Fruit fly (Drosophila melanogaster) whole organism, embryonic: ENCODE measurements around the gene CAH6.

Experiments used
- ATbp ChIP-seq: fragments of 200-800 bp; sonication (Bioruptor generic); optimal IDR thresholded peaks from 2 replicates; lab custom pipeline; 2017; ENCODE audit warnings: missing biosample characterization, mild to moderate bottlenecking, missing genetic modification characterization, missing genetic modification reagents
- CG10462 ChIP-seq: fragments of 200-800 bp; sonication (Bioruptor generic); optimal IDR thresholded peaks from 2 replicates; lab custom pipeline; 2016; ENCODE audit warnings: missing biosample characterization, missing genetic modification characterization
- CG10654 ChIP-seq: fragments of 200-800 bp; sonication (Bioruptor generic); optimal IDR thresholded peaks from 2 replicates; lab custom pipeline; 2016; ENCODE audit warnings: missing biosample characterization, missing genetic modification characterization
- CG11504 ChIP-seq: fragments of 200-800 bp; sonication (Bioruptor generic); optimal IDR thresholded peaks from 3 replicates; lab custom pipeline; 2019; ENCODE audit warnings: missing biosample characterization, mild to moderate bottlenecking, missing genetic modification characterization, moderate library complexity
- CG13287 ChIP-seq: fragments of 200-800 bp; sonication (Bioruptor generic); IDR thresholded peaks from 2 replicates; pipeline ENCODE4 v1.3.6; 2022; ENCODE audit warnings: missing biosample characterization, missing genetic modification characterization; ENCODE audit not compliant: partially characterized antibody
- CG13296 ChIP-seq: fragments of 200-800 bp; sonication (Bioruptor generic); optimal IDR thresholded peaks from 3 replicates; lab custom pipeline; 2018; ENCODE audit warnings: missing biosample characterization, mild to moderate bottlenecking, missing genetic modification characterization
- CG14441 ChIP-seq: fragments of 200-800 bp; sonication (Bioruptor generic); IDR thresholded peaks from 2 replicates; pipeline ENCODE4 v1.3.6; 2022; ENCODE audit warnings: missing biosample characterization, missing genetic modification characterization
- CG14965 ChIP-seq: fragments of 200-800 bp; sonication (Bioruptor generic); optimal IDR thresholded peaks from 2 replicates; lab custom pipeline; 2016; ENCODE audit warnings: missing biosample characterization, missing genetic modification characterization, borderline replicate concordance
- CG15514 ChIP-seq: fragments of 200-800 bp; sonication (Bioruptor generic); optimal IDR thresholded peaks from 3 replicates; lab custom pipeline; 2017; ENCODE audit warnings: missing biosample characterization, missing genetic modification characterization, mild to moderate bottlenecking, moderate library complexity, missing genetic modification reagents
- CG17612 ChIP-seq: fragments of 200-800 bp; sonication (Bioruptor generic); IDR thresholded peaks from 2 replicates; pipeline ENCODE4 v1.3.6; 2022; ENCODE audit warnings: missing biosample characterization, missing genetic modification characterization
- CG18011 ChIP-seq: fragments of 200-800 bp; sonication (Bioruptor generic); optimal IDR thresholded peaks from 2 replicates; lab custom pipeline; 2017; ENCODE audit warnings: missing biosample characterization, missing genetic modification characterization, mild to moderate bottlenecking, moderate library complexity, missing genotype
- CG18476 ChIP-seq: fragments of 200-800 bp; sonication (Bioruptor generic); optimal IDR thresholded peaks from 2 replicates; lab custom pipeline; 2016; ENCODE audit warnings: missing biosample characterization, mild to moderate bottlenecking, missing genetic modification characterization
- CG18599 ChIP-seq: fragments of 200-800 bp; sonication (Bioruptor generic); optimal IDR thresholded peaks from 3 replicates; lab custom pipeline; 2017; ENCODE audit warnings: missing biosample characterization, missing genetic modification characterization, mild to moderate bottlenecking, moderate library complexity, missing genetic modification reagents
- CG5180 ChIP-seq: fragments of 200-800 bp; sonication (Bioruptor generic); optimal IDR thresholded peaks from 3 replicates; lab custom pipeline; 2017; ENCODE audit warnings: missing biosample characterization, missing genetic modification characterization, mild to moderate bottlenecking, moderate library complexity, missing genetic modification reagents
- CG6813 ChIP-seq: fragments of 200-800 bp; sonication (Bioruptor generic); optimal IDR thresholded peaks from 2 replicates; lab custom pipeline; 2017; ENCODE audit warnings: missing biosample characterization, missing genetic modification characterization, mild to moderate bottlenecking, moderate library complexity, missing genetic modification reagents
- CG7556 ChIP-seq: fragments of 200-800 bp; sonication (Bioruptor generic); optimal IDR thresholded peaks from 2 replicates; lab custom pipeline; 2017; ENCODE audit warnings: missing biosample characterization, mild to moderate bottlenecking, missing genetic modification characterization
- CG9876 ChIP-seq: fragments of 200-800 bp; sonication (Bioruptor generic); optimal IDR thresholded peaks from 2 replicates; lab custom pipeline; 2016; ENCODE audit warnings: missing biosample characterization, missing genetic modification characterization
- CTCF ChIP-seq: fragments of 200-800 bp; sonication (Bioruptor generic); optimal IDR thresholded peaks from 2 replicates; lab custom pipeline; 2017; ENCODE audit warnings: missing biosample characterization, mild to moderate bottlenecking, missing genetic modification characterization, moderate library complexity
- E2f2 ChIP-seq: fragments of 200-800 bp; sonication (Bioruptor generic); IDR thresholded peaks from 2 replicates; pipeline ENCODE4 v1.3.6; 2022; ENCODE audit warnings: missing biosample characterization, missing genetic modification characterization
- Ets65A ChIP-seq: fragments of 200-800 bp; sonication (Bioruptor generic); peaks from one replicate; lab custom pipeline; 2016; ENCODE audit warnings: missing biosample characterization, missing genetic modification characterization
- Fer1 ChIP-seq: fragments of 200-800 bp; sonication (Bioruptor generic); optimal IDR thresholded peaks from 2 replicates; lab custom pipeline; 2017; ENCODE audit warnings: missing biosample characterization, mild to moderate bottlenecking, missing genetic modification characterization
- Gsc ChIP-seq: fragments of 200-800 bp; sonication (Bioruptor generic); IDR thresholded peaks from 2 replicates; pipeline ENCODE4 v1.3.6; 2022; ENCODE audit warnings: missing biosample characterization, missing genetic modification characterization
- HmgD ChIP-seq: fragments of 200-800 bp; sonication (Bioruptor generic); optimal IDR thresholded peaks from 3 replicates; lab custom pipeline; 2016; ENCODE audit warnings: missing biosample characterization, missing genetic modification characterization
- HmgZ ChIP-seq: fragments of 200-800 bp; sonication (Bioruptor generic); optimal IDR thresholded peaks from 2 replicates; lab custom pipeline; 2018; ENCODE audit warnings: missing biosample characterization, mild to moderate bottlenecking, missing genetic modification characterization
- Hr51 ChIP-seq, 2 experiments: fragments of 200-800 bp; sonication (Bioruptor generic); optimal IDR thresholded peaks; 2 replicates in 1 of 2; 3 replicates in 1 of 2; lab custom pipeline; 2016 to 2018; ENCODE audit warnings: missing biosample characterization in 2 of 2, missing genetic modification characterization in 2 of 2, mild to moderate bottlenecking in 1 of 2, moderate library complexity in 1 of 2
- Kr ChIP-seq: fragments of 200-800 bp; sonication (Bioruptor generic); optimal IDR thresholded peaks from 2 replicates; lab custom pipeline; 2017; ENCODE audit warnings: missing biosample characterization, mild to moderate bottlenecking, missing genetic modification characterization
- Med ChIP-seq: fragments of 200-800 bp; sonication (Bioruptor generic); peaks from one replicate; lab custom pipeline; 2016; ENCODE audit warnings: missing biosample characterization, missing genetic modification characterization, mild to moderate bottlenecking, inconsistent platforms, moderate library complexity
- NfI ChIP-seq: fragments of 200-800 bp; sonication (Bioruptor generic); optimal IDR thresholded peaks from 3 replicates; lab custom pipeline; 2018; ENCODE audit warnings: missing biosample characterization, mild to moderate bottlenecking, missing genetic modification characterization, moderate library complexity
- abd-A ChIP-seq: fragments of 200-800 bp; sonication (Bioruptor generic); optimal IDR thresholded peaks from 3 replicates; lab custom pipeline; 2019; ENCODE audit warnings: missing biosample characterization, mild to moderate bottlenecking, missing genetic modification characterization, moderate library complexity
- bab2 ChIP-seq: fragments of 200-800 bp; sonication (Bioruptor generic); optimal IDR thresholded peaks from 2 replicates; lab custom pipeline; 2016; ENCODE audit warnings: missing biosample characterization, missing genetic modification characterization
- chm ChIP-seq: fragments of 200-800 bp; sonication (Bioruptor generic); IDR thresholded peaks from 2 replicates; pipeline ENCODE4 v1.3.6; 2022; ENCODE audit warnings: missing biosample characterization, missing genetic modification characterization
- crc ChIP-seq: fragments of 200-800 bp; sonication (Bioruptor generic); optimal IDR thresholded peaks from 2 replicates; lab custom pipeline; 2016; ENCODE audit warnings: missing biosample characterization, missing genetic modification characterization
- crol ChIP-seq: fragments of 200-800 bp; sonication (Bioruptor generic); IDR thresholded peaks from 2 replicates; pipeline ENCODE4 v1.3.6; 2022; ENCODE audit warnings: missing biosample characterization, missing genetic modification characterization
- dmrt99B ChIP-seq: fragments of 200-800 bp; sonication (Bioruptor generic); optimal IDR thresholded peaks from 2 replicates; lab custom pipeline; 2018; ENCODE audit warnings: missing biosample characterization, mild to moderate bottlenecking, missing genetic modification characterization, moderate library complexity
- esg ChIP-seq: fragments of 200-800 bp; sonication (Bioruptor generic); conservative IDR thresholded peaks from 2 replicates; pipeline ENCODE4 v1.3.6; 2022; ENCODE audit warnings: missing biosample characterization, missing genetic modification characterization
- kay ChIP-seq: fragments of 200-800 bp; sonication (Bioruptor generic); optimal IDR thresholded peaks from 2 replicates; lab custom pipeline; 2016; ENCODE audit warnings: missing biosample characterization, missing genetic modification characterization
- lab ChIP-seq: fragments of 200-800 bp; sonication (Bioruptor generic); optimal IDR thresholded peaks from 3 replicates; lab custom pipeline; 2017; ENCODE audit warnings: missing biosample characterization, missing genetic modification characterization, mild to moderate bottlenecking, moderate library complexity, missing genetic modification reagents
- luna ChIP-seq: fragments of 200-800 bp; sonication (Bioruptor generic); optimal IDR thresholded peaks from 2 replicates; lab custom pipeline; 2016; ENCODE audit warnings: missing biosample characterization, missing genetic modification characterization
- p53 ChIP-seq: fragments of 200-800 bp; sonication (Bioruptor generic); optimal IDR thresholded peaks from 2 replicates; lab custom pipeline; 2016; ENCODE audit warnings: missing biosample characterization, missing genetic modification characterization
- pan ChIP-seq, 4 experiments: fragments of >200 bp in 3 of 4; fragments of 200-800 bp in 1 of 4; sonication (Bioruptor generic) in 1 of 4; optimal IDR thresholded peaks in 3 of 4; IDR thresholded peaks in 1 of 4; 2 replicates each; pipeline versions ENCODE4 v1.3.6 to Lab custom; 2017 to 2022; ENCODE audit warnings: missing biosample characterization in 2 of 4, missing genetic modification characterization in 2 of 4, mixed read lengths in 1 of 4
- pros ChIP-seq: fragments of 200-800 bp; sonication (Bioruptor generic); optimal IDR thresholded peaks from 3 replicates; lab custom pipeline; 2019; ENCODE audit warnings: missing biosample characterization, mild to moderate bottlenecking, missing genetic modification characterization, moderate library complexity
- row ChIP-seq: fragments of 200-800 bp; sonication (Bioruptor generic); IDR thresholded peaks from 3 replicates; pipeline ENCODE4 v1.3.6; 2022; ENCODE audit warnings: missing biosample characterization, missing genetic modification characterization
- slbo ChIP-seq: fragments of 200-800 bp; sonication (Bioruptor generic); IDR thresholded peaks from 2 replicates; pipeline ENCODE4 v1.3.6; 2022; ENCODE audit warnings: missing biosample characterization, missing genetic modification characterization
- tio ChIP-seq: fragments of 200-800 bp; sonication (Bioruptor generic); optimal IDR thresholded peaks from 2 replicates; lab custom pipeline; 2017; ENCODE audit warnings: missing biosample characterization, missing genetic modification characterization, inconsistent platforms
- trem ChIP-seq: fragments of 200-800 bp; optimal IDR thresholded peaks from 3 replicates; lab custom pipeline; 2019; ENCODE audit warnings: missing biosample characterization, mild to moderate bottlenecking, missing genetic modification characterization, moderate library complexity
- vfl ChIP-seq: fragments of 200-800 bp; sonication (Bioruptor generic); optimal IDR thresholded peaks from 2 replicates; lab custom pipeline; 2016; ENCODE audit warnings: missing biosample characterization, missing genetic modification characterization
- vvl ChIP-seq: fragments of 200-800 bp; sonication (Bioruptor generic); IDR thresholded peaks from 2 replicates; pipeline ENCODE4 v1.3.6; 2022; ENCODE audit warnings: missing biosample characterization, missing genetic modification characterization

CAH6 gene

DNA sequence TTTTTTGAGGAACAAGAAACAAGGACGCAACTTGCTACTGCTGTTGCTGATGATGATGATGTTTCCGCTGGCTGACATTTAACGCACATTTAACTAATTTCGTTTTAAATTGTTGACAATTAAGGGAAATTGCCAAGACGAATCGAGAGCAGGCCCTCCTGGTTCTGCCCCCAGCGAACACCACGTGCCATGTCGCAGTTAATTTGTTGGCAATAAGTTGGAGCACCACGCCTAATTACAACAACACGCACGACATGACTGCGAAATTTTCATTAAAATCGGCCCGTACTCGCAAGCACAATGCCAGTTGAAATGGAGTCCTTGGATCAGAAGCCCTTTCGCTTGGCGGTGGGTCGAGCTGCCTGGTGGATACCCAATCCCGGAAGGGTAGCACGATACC, 8.0 kb downstream of the CAH6 start, which contains the start of gene ppk24:
ppk24 (plus strand) TSS at position 301 of the 400 bp plus-strand sequence.
- no peak for TF ChIP-seq CG14965
- no peak for TF ChIP-seq Gsc (GFP tag; lab: Robert Waterston, UW)
- peak; percentile 17 for TF ChIP-seq Med (GFP tag; lab: Kevin White, UChicago)
- TF ChIP-seq pros (GFP tag; lab: Kevin White, UChicago), result no peak
- TF ChIP-seq crc (GFP tag; lab: Kevin White, UChicago), result no peak
- TF ChIP-seq ATbp (GFP tag; lab: Kevin White, UChicago), result no peak

DNA sequence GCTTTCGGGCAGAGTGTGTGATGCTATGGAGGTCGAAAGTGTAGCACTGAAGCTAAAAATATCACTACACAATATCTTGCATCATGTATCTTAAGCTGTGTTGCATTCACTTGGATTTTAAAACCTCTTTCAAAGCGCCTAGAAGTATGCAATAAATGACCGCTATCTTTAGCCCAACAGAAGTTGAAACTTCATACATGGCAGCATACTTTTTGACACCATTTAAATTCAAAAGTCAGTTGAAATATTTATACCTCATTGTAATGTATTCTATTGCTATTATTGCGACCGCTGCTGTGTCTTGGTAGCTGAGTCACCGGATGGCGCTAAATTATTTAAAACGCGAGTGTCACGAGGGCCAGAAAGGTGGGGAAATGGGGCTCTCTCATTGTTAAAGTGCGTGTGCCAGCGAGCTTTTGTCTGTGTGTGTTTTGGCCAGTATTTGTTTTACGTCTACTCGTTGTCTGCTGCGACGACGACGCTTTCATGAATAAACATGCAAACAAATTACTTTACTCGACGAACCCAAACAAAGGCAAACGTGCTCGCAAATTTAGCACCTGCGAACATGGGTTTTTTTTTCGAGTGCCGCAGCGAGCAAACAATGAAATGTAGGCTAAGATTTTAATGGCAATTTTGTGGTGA, 13.5 kb downstream of the CAH6 start:
- no peak for TF ChIP-seq CG10654 (GFP tag; lab: Kevin White, UChicago)
- TF ChIP-seq trem (tag; lab: Kevin White, UChicago), result no peak
- peak; percentile 14 for TF ChIP-seq bab2 (GFP tag; lab: Kevin White, UChicago)
- TF ChIP-seq vvl (GFP tag; lab: Robert Waterston, UW), result peak; percentile 16; the same call in 1 of the 2 replicates
- TF ChIP-seq CG18476 (GFP tag; lab: Kevin White, UChicago), result no peak
- TF ChIP-seq Ets65A (GFP tag; lab: Kevin White, UChicago), result no peak
- peak; percentile 93 for TF ChIP-seq CG18011 (GFP tag; lab: Kevin White, UChicago)
- TF ChIP-seq esg (GFP tag; lab: Robert Waterston, UW), result 0 out of 2 replicates have a peak, but pooled peaks have one; percentile 10
- no peak for TF ChIP-seq crol
- TF ChIP-seq vfl (GFP tag; lab: Kevin White, UChicago), result no peak
- TF ChIP-seq dmrt99B (tag; lab: Kevin White, UChicago), result peak; percentile 21
- no peak for TF ChIP-seq CG10462 (GFP tag; lab: Kevin White, UChicago)
- no peak for TF ChIP-seq pan (optimal IDR thresholded peaks at IDR 0.05; lab: Kevin White, UChicago)
- peak in 1 of 2 experiments; percentile 8 for TF ChIP-seq pan (GFP tag; optimal IDR thresholded peaks at IDR 0.05 in 1 of 2, IDR thresholded peaks at IDR 0.05 in 1 of 2)
- peak; percentile 6 for TF ChIP-seq CTCF (GFP tag; lab: Kevin White, UChicago)
- peak; percentile 1 for TF ChIP-seq Fer1 (GFP tag; lab: Kevin White, UChicago)
- TF ChIP-seq p53 (GFP tag; lab: Kevin White, UChicago), result peak; percentile 32
- TF ChIP-seq CG13287 (GFP tag; lab: Robert Waterston, UW), result no peak
- TF ChIP-seq tio, result no peak
- TF ChIP-seq NfI (GFP tag; lab: Kevin White, UChicago), result no peak
- peak; percentile 66 for TF ChIP-seq Med (GFP tag; lab: Kevin White, UChicago)
- TF ChIP-seq Hr51 (GFP tag; optimal IDR thresholded peaks at IDR 0.05; lab: Kevin White, UChicago), result peak in 1 of 2 experiments; percentile 34
- TF ChIP-seq ATbp (GFP tag; lab: Kevin White, UChicago), result peak; percentile 36
- peak; percentile 80 for TF ChIP-seq CG17612 (GFP tag; lab: Robert Waterston, UW)
- peak; percentile 20 for TF ChIP-seq CG7556 (GFP tag; lab: Kevin White, UChicago)
- no peak for TF ChIP-seq row (GFP tag; lab: Robert Waterston, UW)
- no peak for TF ChIP-seq CG13296 (GFP tag; lab: Kevin White, UChicago)
- TF ChIP-seq CG18599 (GFP tag; lab: Kevin White, UChicago), result peak; percentile 12
- no peak for TF ChIP-seq CG14441 (GFP tag; lab: Robert Waterston, UW)
- TF ChIP-seq CG9876 (GFP tag; lab: Kevin White, UChicago), result no peak
- peak; percentile 24 for TF ChIP-seq lab (GFP tag; lab: Kevin White, UChicago)
- TF ChIP-seq chm, result no peak
- TF ChIP-seq HmgZ, result no peak
- TF ChIP-seq slbo (GFP tag; lab: Robert Waterston, UW), result no peak
- TF ChIP-seq CG15514 (GFP tag; lab: Kevin White, UChicago), result peak; percentile 6
- no peak for TF ChIP-seq Kr
- TF ChIP-seq E2f2 (GFP tag; lab: Robert Waterston, UW), result peak; percentile 7; the same call in 1 of the 2 replicates
- TF ChIP-seq luna, result no peak
- TF ChIP-seq HmgD (GFP tag; lab: Kevin White, UChicago), result no peak
- TF ChIP-seq CG5180, result no peak
- TF ChIP-seq kay, result peak; percentile 26
- TF ChIP-seq CG6813, result no peak
- TF ChIP-seq abd-A, result no peak
- TF ChIP-seq CG11504 (tag; lab: Kevin White, UChicago), result peak; percentile 23
